Fruit fly (Drosophila melanogaster): ENCODE data around the gene CG10947.
A peak's percentile ranks its signal among the peaks of the same experiment; 100 is the strongest.

The CG10947 gene

DNA sequence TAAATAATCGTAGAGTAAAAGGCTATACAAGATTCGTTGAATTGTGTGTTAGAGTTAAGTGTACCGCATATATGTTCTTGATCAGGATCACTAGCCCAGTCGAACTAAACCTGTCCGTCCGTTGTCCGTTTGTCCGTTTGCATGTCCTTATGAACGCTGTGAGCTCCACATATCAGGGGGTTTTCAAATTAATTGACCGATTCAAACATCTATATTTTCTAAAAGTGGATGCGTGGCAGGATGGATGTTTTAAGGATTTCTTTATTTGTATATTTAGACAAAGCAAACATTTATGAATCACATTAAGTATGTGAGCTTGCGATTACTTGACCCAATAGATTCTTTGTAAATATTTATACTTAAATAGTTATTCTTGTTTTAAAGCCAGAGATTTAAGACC lies 20.6 kb upstream of the CG10947 start (continued):
- TF ChIP-seq CG16779 (tag; optimal IDR thresholded peaks at IDR 0.05) (no peak), CG10669 (GFP tag; optimal IDR thresholded peaks at IDR 0.05) (no peak), CG32006 (GFP tag; optimal IDR thresholded peaks at IDR 0.05) (peak; percentile 66), Eip78C (GFP tag) (peak; percentile 82), fd59A (GFP tag; optimal IDR thresholded peaks at IDR 0.05) (peak; percentile 31), OdsH (GFP tag; optimal IDR thresholded peaks at IDR 0.05) (peak; percentile 20)

DNA sequence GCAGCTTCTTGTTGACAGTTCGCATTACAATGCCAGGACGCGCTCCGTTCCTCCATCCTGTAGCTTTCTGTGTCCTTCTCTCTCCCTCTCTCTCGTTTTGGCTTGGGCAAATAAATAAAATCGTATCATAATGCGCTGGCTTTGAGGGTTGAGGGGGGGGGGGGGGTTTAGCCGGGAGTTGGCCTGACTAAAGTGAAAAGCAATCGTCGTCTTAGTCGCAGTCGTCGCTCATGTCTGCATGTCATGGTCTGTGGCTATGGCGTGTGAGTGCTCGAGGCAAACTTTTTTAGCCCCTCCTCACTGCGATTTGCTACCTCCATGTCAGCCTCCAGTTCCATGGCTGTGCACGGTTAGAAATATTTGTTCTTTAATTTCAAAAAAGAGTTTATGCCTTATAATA lies 20.2 kb upstream of the CG10947 start:
- TF ChIP-seq esn (GFP tag; optimal IDR thresholded peaks at IDR 0.05) (no peak), dsx (GFP tag; optimal IDR thresholded peaks at IDR 0.05; ENCODE audit: poor library complexity, severe bottlenecking) (no peak), eg (GFP tag; IDR thresholded peaks at IDR 0.05) (peak; percentile 21; the same call in 1 of the 3 replicates), ss (GFP tag; optimal IDR thresholded peaks at IDR 0.05) (peak in 1 of 2 experiments; percentile 49), CG6163 (GFP tag; IDR thresholded peaks at IDR 0.05) (0 out of 3 replicates have a peak, but pooled peaks have one; percentile 27), CG3032 (tag; optimal IDR thresholded peaks at IDR 0.05) (no peak), fkh (GFP tag; optimal IDR thresholded peaks at IDR 0.05) (peak; percentile 14), fd85E (GFP tag; optimal IDR thresholded peaks at IDR 0.05) (no peak)

DNA sequence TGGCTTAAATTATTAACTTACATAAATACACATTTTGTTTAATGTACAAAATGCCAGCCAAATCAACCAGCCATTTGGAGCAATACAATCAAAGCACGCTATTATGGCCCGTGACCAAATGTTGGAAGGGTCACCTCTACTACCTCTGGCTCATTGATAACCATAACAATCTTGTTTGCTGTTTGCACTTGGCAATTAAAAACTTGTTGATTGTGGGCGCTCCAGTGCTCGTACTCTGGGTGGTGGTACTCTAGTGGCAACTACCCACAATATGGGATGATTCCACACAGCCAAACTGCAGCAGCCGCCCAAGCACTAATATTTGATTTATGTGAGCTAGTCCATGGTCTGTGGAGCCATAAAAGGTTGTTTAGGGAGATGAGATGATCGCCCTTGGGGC lies 16.6 kb upstream of the CG10947 start:
- peak; percentile 62 for TF ChIP-seq fkh (GFP tag; optimal IDR thresholded peaks at IDR 0.05)
- no peak for TF ChIP-seq CG15336 (GFP tag; IDR thresholded peaks at IDR 0.05)

DNA sequence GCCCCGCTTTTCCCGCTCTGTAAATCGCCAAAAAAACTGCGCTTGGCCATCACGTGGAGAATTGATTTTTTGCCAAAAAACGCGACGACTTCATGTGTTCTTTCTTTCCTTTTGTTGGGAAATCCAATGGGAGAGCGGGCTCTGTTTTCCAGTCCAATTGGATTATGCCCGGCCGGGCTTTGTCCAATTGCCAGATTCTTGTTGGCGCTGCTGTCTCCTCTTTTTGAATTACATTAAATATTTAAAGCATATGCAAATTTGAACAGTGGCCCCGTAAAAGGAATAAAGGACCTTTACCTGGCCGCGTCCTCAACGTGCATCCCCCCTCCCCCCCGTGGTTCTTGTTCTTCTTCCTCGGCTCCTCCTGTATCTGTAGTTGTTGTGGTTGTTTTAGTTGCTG lies 14.9 kb upstream of the CG10947 start:
- TF ChIP-seq CG11294 (GFP tag; IDR thresholded peaks at IDR 0.05) (no peak), CG8119 (GFP tag; IDR thresholded peaks at IDR 0.05) (no peak), CG8319 (GFP tag; optimal IDR thresholded peaks at IDR 0.05) (no peak), CG3919 (GFP tag; optimal IDR thresholded peaks at IDR 0.05) (no peak), Ets21C (GFP tag; optimal IDR thresholded peaks at IDR 0.05) (no peak), CG6163 (GFP tag; IDR thresholded peaks at IDR 0.05) (no peak), CG11902 (GFP tag; optimal IDR thresholded peaks at IDR 0.05) (no peak)

DNA sequence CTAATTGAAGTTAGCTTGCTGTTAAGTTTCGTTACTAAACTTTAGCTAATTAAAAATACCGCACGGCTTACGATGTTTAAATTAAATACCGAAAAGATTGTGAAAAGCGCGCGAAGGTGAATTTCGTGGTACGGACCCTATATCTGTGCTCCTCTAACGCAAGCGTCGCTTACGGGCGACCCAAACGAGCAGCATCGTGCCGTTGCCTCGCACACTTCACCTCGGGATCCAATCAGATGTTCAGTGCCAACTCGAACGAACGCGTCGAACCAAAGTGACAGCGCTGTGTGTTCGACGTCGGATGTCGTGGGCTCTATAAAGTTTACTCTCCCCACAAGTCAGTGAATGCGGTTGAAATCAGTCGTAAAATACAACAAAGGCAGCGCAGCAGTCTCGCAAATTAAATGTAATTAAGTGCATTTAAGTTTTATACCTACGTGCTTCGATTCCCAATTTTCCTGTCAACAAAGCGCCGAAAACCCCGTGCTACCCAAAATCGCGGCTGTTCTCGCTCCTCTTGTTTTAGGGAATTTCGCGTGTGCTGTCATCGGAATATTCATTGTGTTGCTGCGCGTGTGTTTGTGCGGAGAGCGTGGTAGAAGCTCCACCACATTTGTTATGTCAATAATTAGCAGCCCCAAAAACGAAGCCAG lies 14.3 kb upstream of the CG10947 start:
- peak; percentile 36 to 61 for TF ChIP-seq ss (GFP tag; optimal IDR thresholded peaks at IDR 0.05)
- TF ChIP-seq dsx (GFP tag; optimal IDR thresholded peaks at IDR 0.05; ENCODE audit: poor library complexity, severe bottlenecking): peak; percentile 25
- TF ChIP-seq Sox102F (GFP tag; optimal IDR thresholded peaks at IDR 0.05): peak; percentile 53
- TF ChIP-seq CG9139 (GFP tag; optimal IDR thresholded peaks at IDR 0.05): no peak
- no peak for TF ChIP-seq CG7368 (GFP tag; optimal IDR thresholded peaks at IDR 0.05)
- TF ChIP-seq CG8119 (GFP tag; IDR thresholded peaks at IDR 0.05): 0 out of 3 replicates have a peak, but pooled peaks have one; percentile 27
- TF ChIP-seq CG3919 (GFP tag; optimal IDR thresholded peaks at IDR 0.05): peak; percentile 52
- TF ChIP-seq Sox14 (GFP tag; optimal IDR thresholded peaks at IDR 0.05): peak; percentile 51
- peak; percentile 42 for TF ChIP-seq CG6854 (GFP tag; optimal IDR thresholded peaks at IDR 0.05)
- TF ChIP-seq pdm3 (GFP tag; optimal IDR thresholded peaks at IDR 0.05): no peak
- TF ChIP-seq CG6808 (GFP tag; optimal IDR thresholded peaks at IDR 0.05): peak; percentile 42
- TF ChIP-seq CG6792 (GFP tag; optimal IDR thresholded peaks at IDR 0.05): no peak
- TF ChIP-seq CG6163 (GFP tag; IDR thresholded peaks at IDR 0.05): 0 out of 3 replicates have a peak, but pooled peaks have one; percentile 41
- 0 out of 2 replicates have a peak, but pooled peaks have one; percentile 8 for TF ChIP-seq CG15336 (GFP tag; IDR thresholded peaks at IDR 0.05)
- peak; percentile 24 for TF ChIP-seq Eip93F (GFP tag; optimal IDR thresholded peaks at IDR 0.05)
- TF ChIP-seq Eip75B (GFP tag; optimal IDR thresholded peaks at IDR 0.05): peak; percentile 4
- TF ChIP-seq Hr38 (GFP tag; optimal IDR thresholded peaks at IDR 0.05): no peak
- no peak for TF ChIP-seq CG31627 (GFP tag; optimal IDR thresholded peaks at IDR 0.05)
- TF ChIP-seq eg (GFP tag; IDR thresholded peaks at IDR 0.05): no peak
- peak; percentile 5 for TF ChIP-seq Hr4 (GFP tag; optimal IDR thresholded peaks at IDR 0.05)
- no peak for TF ChIP-seq CG32006 (GFP tag; optimal IDR thresholded peaks at IDR 0.05)
- TF ChIP-seq CG34406 (GFP tag; optimal IDR thresholded peaks at IDR 0.05): peak; percentile 21
- peak; percentile 84 for TF ChIP-seq achi (GFP tag; optimal IDR thresholded peaks at IDR 0.05)
- peak; percentile 24 for TF ChIP-seq CG10631 (GFP tag; optimal IDR thresholded peaks at IDR 0.05)
- no peak for TF ChIP-seq fkh (GFP tag; optimal IDR thresholded peaks at IDR 0.05)
- peak; percentile 82 for TF ChIP-seq Eip78C (GFP tag)
- peak; percentile 12 for TF ChIP-seq Met (GFP tag; optimal IDR thresholded peaks at IDR 0.05)
- peak; percentile 21 for TF ChIP-seq esn (GFP tag; optimal IDR thresholded peaks at IDR 0.05)
- TF ChIP-seq vri (GFP tag; optimal IDR thresholded peaks at IDR 0.05): peak; percentile 90
